Worm (Caenorhabditis elegans): ENCODE data around the gene ttr-16.
A peak's percentile ranks its signal among the peaks of the same experiment; 100 is the strongest.

The ttr-16 gene

ce11 chrIV:11027560-11027959 lies 36.4 kb downstream of the ttr-16 start (continued):
- no peak for TF ChIP-seq ZK546.5 (tag; optimal IDR thresholded peaks at IDR 0.05)
- TF ChIP-seq lin-15B (tag; optimal IDR thresholded peaks at IDR 0.05) = peak; percentile 64
- no peak for TF ChIP-seq mml-1 (tag; optimal IDR thresholded peaks at IDR 0.05)
- no peak for TF ChIP-seq ceh-16 (tag; optimal IDR thresholded peaks at IDR 0.05)
- TF ChIP-seq nhr-43 (tag; optimal IDR thresholded peaks at IDR 0.05; ENCODE audit: poor library complexity, severe bottlenecking) = peak; percentile 80
- peak; percentile 77 for TF ChIP-seq jun-1 (tag; optimal IDR thresholded peaks at IDR 0.05)
- no peak for TF ChIP-seq ztf-4 (tag; optimal IDR thresholded peaks at IDR 0.05)
- TF ChIP-seq pqm-1 (tag; optimal IDR thresholded peaks at IDR 0.05) = peak; percentile 69
- no peak for TF ChIP-seq fkh-2 (tag; optimal IDR thresholded peaks at IDR 0.05)

- TF ChIP-seq jun-1 (tag; optimal IDR thresholded peaks at IDR 0.05) (no peak), ztf-11 (tag; optimal IDR thresholded peaks at IDR 0.05) (no peak), skn-1 (tag; optimal IDR thresholded peaks at IDR 0.05) (peak; percentile 31), lin-15B (tag; optimal IDR thresholded peaks at IDR 0.05) (peak; percentile 31), elt-2 (tag; optimal IDR thresholded peaks at IDR 0.05) (peak; percentile 0), pqm-1 (tag; optimal IDR thresholded peaks at IDR 0.05) (no peak), snpc-4 (tag; optimal IDR thresholded peaks at IDR 0.05) (peak; percentile 5), zag-1 (tag; optimal IDR thresholded peaks at IDR 0.05) (no peak), ztf-4 (tag; optimal IDR thresholded peaks at IDR 0.05) (no peak), fkh-10 (GFP tag; optimal IDR thresholded peaks at IDR 0.05) (no peak), fos-1 (tag; optimal IDR thresholded peaks at IDR 0.05) (no peak), tbx-2 (tag; optimal IDR thresholded peaks at IDR 0.05) (no peak)
These were observed 37.3 kb downstream of the ttr-16 start for ce11 chrIV:11026648-11027047.

- TF ChIP-seq ama-1 (optimal IDR thresholded peaks at IDR 0.05) (peak; percentile 92), ceh-82 (tag; optimal IDR thresholded peaks at IDR 0.05) (no peak), ztf-11 (tag; optimal IDR thresholded peaks at IDR 0.05) (no peak), sea-2 (GFP tag; optimal IDR thresholded peaks at IDR 0.05) (peak; percentile 36), fkh-10 (GFP tag; optimal IDR thresholded peaks at IDR 0.05) (no peak), zag-1 (tag; optimal IDR thresholded peaks at IDR 0.05) (no peak), lsy-12 (tag; optimal IDR thresholded peaks at IDR 0.05) (peak; percentile 49), skn-1 (tag; optimal IDR thresholded peaks at IDR 0.05) (no peak), nhr-76 (tag; optimal IDR thresholded peaks at IDR 0.05) (no peak), nhr-28 (tag; optimal IDR thresholded peaks at IDR 0.05) (no peak), nhr-43 (tag; optimal IDR thresholded peaks at IDR 0.05; ENCODE audit: poor library complexity, severe bottlenecking) (peak; percentile 87), lin-15B (tag; optimal IDR thresholded peaks at IDR 0.05) (no peak), unc-39 (tag; optimal IDR thresholded peaks at IDR 0.05) (no peak), nfya-1 (tag; optimal IDR thresholded peaks at IDR 0.05; ENCODE audit: insufficient read depth) (peak; percentile 24), nhr-11 (tag; optimal IDR thresholded peaks at IDR 0.05) (no peak), pha-4 (tag; optimal IDR thresholded peaks at IDR 0.05) (peak; percentile 16), nhr-237 (tag; optimal IDR thresholded peaks at IDR 0.05) (no peak), nhr-25 (tag; optimal IDR thresholded peaks at IDR 0.05) (peak; percentile 8), pqm-1 (tag; optimal IDR thresholded peaks at IDR 0.05) (no peak), tbx-2 (tag; optimal IDR thresholded peaks at IDR 0.05) (peak; percentile 43), hmg-11 (tag; optimal IDR thresholded peaks at IDR 0.05) (no peak), fos-1 (tag; optimal IDR thresholded peaks at IDR 0.05) (no peak), lin-39 (tag; optimal IDR thresholded peaks at IDR 0.05) (peak; percentile 58), elt-3 (tag; optimal IDR thresholded peaks at IDR 0.05) (peak in 1 of 3 experiments; percentile 8)
These were observed 38.0 kb downstream of the ttr-16 start for ce11 chrIV:11025941-11026340.

- no peak for TF ChIP-seq ztf-11 (tag; optimal IDR thresholded peaks at IDR 0.05)
- TF ChIP-seq nhr-77 (tag; optimal IDR thresholded peaks at IDR 0.05) = no peak
- no peak for TF ChIP-seq jun-1 (tag; optimal IDR thresholded peaks at IDR 0.05)
- TF ChIP-seq daf-12 (tag; optimal IDR thresholded peaks at IDR 0.05) = no peak
- no peak for TF ChIP-seq elt-2 (tag; optimal IDR thresholded peaks at IDR 0.05)
- TF ChIP-seq unc-39 (tag; optimal IDR thresholded peaks at IDR 0.05) = no peak
- TF ChIP-seq nhr-28 (tag; optimal IDR thresholded peaks at IDR 0.05) = no peak
- no peak for TF ChIP-seq lin-39 (tag; optimal IDR thresholded peaks at IDR 0.05)
- TF ChIP-seq nhr-23 (tag; optimal IDR thresholded peaks at IDR 0.05) = no peak
- TF ChIP-seq pha-4 (tag; optimal IDR thresholded peaks at IDR 0.05) = no peak
- no peak for TF ChIP-seq fos-1 (tag; optimal IDR thresholded peaks at IDR 0.05)
- TF ChIP-seq ama-1 (optimal IDR thresholded peaks at IDR 0.05) = no peak
- no peak for TF ChIP-seq mml-1 (tag; optimal IDR thresholded peaks at IDR 0.05)
- TF ChIP-seq egl-27 (tag; optimal IDR thresholded peaks at IDR 0.05) = no peak
- TF ChIP-seq ceh-28 (tag; optimal IDR thresholded peaks at IDR 0.05) = no peak
- TF ChIP-seq ZK546.5 (tag; optimal IDR thresholded peaks at IDR 0.05) = no peak
- TF ChIP-seq nhr-25 (tag; optimal IDR thresholded peaks at IDR 0.05) = no peak
- TF ChIP-seq ztf-4 (tag; optimal IDR thresholded peaks at IDR 0.05) = no peak
These were observed 41.6 kb downstream of the ttr-16 start, which contains the start of gene alh-3 for ce11 chrIV:11022303-11022702. TSS of gene alh-3 (plus strand) at chrIV:11022603.
